Fruit fly (Drosophila melanogaster) Kc167 (cell line): ENCODE data around the gene halo.

Source experiments
- h ChIP-seq: fragments of >200 bp; optimal IDR thresholded peaks from 3 replicates; lab custom pipeline; 2018; ENCODE audit warnings: missing external identifiers
- psq ChIP-seq: fragments of >200 bp; optimal IDR thresholded peaks from 2 replicates; lab custom pipeline; 2017; ENCODE audit warnings: missing external identifiers
- ttk ChIP-seq: sonication (Bioruptor generic); optimal IDR thresholded peaks from 2 replicates; lab custom pipeline; 2017; ENCODE audit warnings: missing external identifiers

DNA sequence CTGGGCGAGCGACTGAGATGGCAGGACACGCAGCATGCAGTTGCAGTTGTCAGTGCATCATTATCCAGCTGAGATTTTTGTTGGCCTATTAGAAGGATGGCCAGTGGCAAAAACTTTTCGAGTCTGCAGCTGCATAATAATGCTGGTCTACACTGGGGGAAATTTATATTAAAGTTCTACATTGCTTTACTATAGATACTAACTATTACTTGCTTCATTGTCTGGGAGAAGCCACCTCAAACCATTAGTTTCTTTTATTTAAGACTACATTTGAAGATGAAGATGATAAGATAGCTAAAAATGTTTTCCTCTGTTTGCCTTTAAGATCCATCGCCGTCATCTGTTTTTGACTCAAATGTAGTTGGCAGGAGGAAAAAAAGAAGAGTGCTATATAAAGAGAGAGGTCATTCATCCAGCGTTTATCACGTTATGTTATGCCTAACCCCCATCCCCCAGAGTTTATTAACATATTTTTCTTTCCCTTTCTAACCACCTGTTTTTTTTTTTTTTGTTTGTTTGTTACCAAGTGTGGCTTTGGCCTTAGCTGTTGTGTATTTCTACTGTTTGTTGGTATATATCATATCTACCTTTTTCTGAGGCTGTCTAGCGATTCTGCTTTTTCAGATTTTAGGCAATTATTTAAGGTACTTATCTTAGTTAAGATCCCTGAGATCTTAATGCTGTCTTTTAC is 42.0 kb upstream of the halo start:
- TF ChIP-seq h (lab: Kevin White, UChicago) (no peak), psq (lab: Kevin White, UChicago) (no peak), ttk (no peak)
